Worm (Caenorhabditis elegans): Measurements from ENCODE around the gene ddx-17.

DNA sequence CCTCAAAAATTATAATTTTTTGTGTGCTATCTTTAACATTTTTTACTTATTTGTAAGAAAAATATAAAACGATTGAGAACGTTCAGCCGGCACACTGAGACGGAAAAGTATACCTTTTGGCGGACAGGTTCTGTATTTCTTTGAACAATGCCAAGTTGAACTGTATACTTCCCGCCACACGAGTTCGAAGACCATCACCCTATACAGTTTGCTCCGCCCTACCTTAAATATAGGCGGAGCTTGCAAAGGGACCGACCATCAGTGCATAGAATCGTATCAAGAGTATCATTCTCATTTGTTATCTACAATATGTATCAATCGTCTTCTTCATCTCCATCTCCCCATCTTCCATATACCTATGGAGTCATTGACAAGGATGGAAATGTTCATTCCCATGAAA, 27.0 kb downstream of the ddx-17 start, which contains the start of gene end-1:
- no peak for TF ChIP-seq nhr-2 (tag; optimal IDR thresholded peaks at IDR 0.05)
- no peak for TF ChIP-seq snpc-4 (tag; optimal IDR thresholded peaks at IDR 0.05)
- TF ChIP-seq M03D4.4 (tag; optimal IDR thresholded peaks at IDR 0.05) = no peak
- no peak for TF ChIP-seq sptf-1 (tag; optimal IDR thresholded peaks at IDR 0.05)
